Worm (Caenorhabditis elegans): ENCODE measurements around the gene pptr-1.

ce11 chrV:16374676-16375075 lies 17.4 kb downstream of the pptr-1 start, which contains the start of gene srv-34:
- TF ChIP-seq W03F9.2 (tag; optimal IDR thresholded peaks at IDR 0.05) (no peak), him-1 (tag; optimal IDR thresholded peaks at IDR 0.05) (no peak)

Data from whole organism, L4/young adult.